Worm (Caenorhabditis elegans) whole organism, L3 larva: ENCODE results near the gene col-158.

Experiments
- R02D3.7 ChIP-seq: fragments of 150-350 bp; optimal IDR thresholded peaks from 2 replicates; lab custom pipeline; 2014; ENCODE audit warnings: missing biosample characterization, missing genetic modification characterization
- ZK546.5 ChIP-seq: sonication (generic microtip); optimal IDR thresholded peaks from 2 replicates; lab custom pipeline; 2017; ENCODE audit warnings: missing biosample characterization, missing genetic modification characterization
- aly-2 ChIP-seq: fragments of 150-350 bp; optimal IDR thresholded peaks from 2 replicates; lab custom pipeline; 2014; ENCODE audit warnings: missing biosample characterization, missing genetic modification characterization
- ama-1 ChIP-seq: fragments of 150-350 bp; optimal IDR thresholded peaks from 2 replicates; lab custom pipeline; 2018
- ceh-28 ChIP-seq: fragments of 150-350 bp; optimal IDR thresholded peaks from 2 replicates; lab custom pipeline; 2014; ENCODE audit warnings: missing biosample characterization, missing genetic modification reagents, missing genetic modification characterization
- ceh-82 ChIP-seq: fragments of 150-350 bp; optimal IDR thresholded peaks from 2 replicates; lab custom pipeline; 2014; ENCODE audit warnings: missing biosample characterization, missing genetic modification characterization
- ceh-9 ChIP-seq: sonication (generic microtip); optimal IDR thresholded peaks from 2 replicates; lab custom pipeline; 2018; ENCODE audit warnings: missing biosample characterization, missing genetic modification characterization
- egl-5 ChIP-seq: fragments of 150-350 bp; optimal IDR thresholded peaks from 2 replicates; lab custom pipeline; 2017; ENCODE audit warnings: missing biosample characterization, missing genetic modification reagents, missing genetic modification characterization, inconsistent platforms
- elt-2 ChIP-seq: sonication (generic microtip); optimal IDR thresholded peaks from 2 replicates; lab custom pipeline; 2016; ENCODE audit warnings: missing genetic modification reagents, mild to moderate bottlenecking, missing genetic modification characterization, missing compliant biosample characterization
- eor-1 ChIP-seq, 2 experiments: fragments of 150-350 bp; optimal IDR thresholded peaks; 2 replicates each; lab custom pipeline; 2014 to 2018; ENCODE audit warnings: missing biosample characterization in 2 of 2, missing genetic modification characterization in 2 of 2
- fkh-2 ChIP-seq: fragments of 150-350 bp; optimal IDR thresholded peaks from 2 replicates; lab custom pipeline; 2014; ENCODE audit warnings: missing biosample characterization, missing genetic modification reagents, missing genetic modification characterization
- jun-1 ChIP-seq: fragments of 150-350 bp; optimal IDR thresholded peaks from 2 replicates; lab custom pipeline; 2014; ENCODE audit warnings: missing biosample characterization, missing genetic modification reagents, missing genetic modification characterization
- lin-15B ChIP-seq: fragments of 150-350 bp; optimal IDR thresholded peaks from 2 replicates; lab custom pipeline; 2014; ENCODE audit warnings: missing biosample characterization, missing genetic modification characterization
- lin-39 ChIP-seq: fragments of 150-350 bp; optimal IDR thresholded peaks from 2 replicates; lab custom pipeline; 2018; ENCODE audit warnings: missing biosample characterization, missing genetic modification reagents, missing genetic modification characterization
- lsy-12 ChIP-seq: sonication (generic microtip); optimal IDR thresholded peaks from 2 replicates; lab custom pipeline; 2016; ENCODE audit warnings: mild to moderate bottlenecking, missing genetic modification characterization, missing compliant biosample characterization
- mdl-1 ChIP-seq: fragments of 150-350 bp; optimal IDR thresholded peaks from 2 replicates; lab custom pipeline; 2014; ENCODE audit warnings: missing biosample characterization, missing genetic modification characterization
- mml-1 ChIP-seq: fragments of 150-350 bp; sonication (generic microtip); optimal IDR thresholded peaks from 3 replicates; lab custom pipeline; 2014; ENCODE audit warnings: missing biosample characterization, missing genetic modification characterization
- nfya-1 ChIP-seq: sonication (generic microtip); optimal IDR thresholded peaks from 2 replicates; lab custom pipeline; 2017; ENCODE audit warnings: missing genetic modification characterization, mild to moderate bottlenecking, missing compliant biosample characterization, antibody characterized with exemption, moderate library complexity; ENCODE audit not compliant: insufficient read depth
- nhr-12 ChIP-seq: fragments of 150-350 bp; optimal IDR thresholded peaks from 2 replicates; lab custom pipeline; 2014; ENCODE audit warnings: missing biosample characterization, missing genetic modification characterization
- nhr-23 ChIP-seq: fragments of 150-350 bp; optimal IDR thresholded peaks from 2 replicates; lab custom pipeline; 2014; ENCODE audit warnings: missing biosample characterization, missing genetic modification reagents, missing genetic modification characterization
- nhr-237 ChIP-seq: fragments of 150-350 bp; optimal IDR thresholded peaks from 2 replicates; lab custom pipeline; 2014; ENCODE audit warnings: missing biosample characterization, missing genetic modification characterization
- nhr-25 ChIP-seq: sonication (generic microtip); optimal IDR thresholded peaks from 2 replicates; lab custom pipeline; 2017; ENCODE audit warnings: missing biosample characterization, missing genetic modification characterization
- nhr-28 ChIP-seq: fragments of 150-350 bp; optimal IDR thresholded peaks from 2 replicates; lab custom pipeline; 2014; ENCODE audit warnings: missing biosample characterization, missing genetic modification characterization
- nhr-43 ChIP-seq: sonication (generic microtip); optimal IDR thresholded peaks from 2 replicates; lab custom pipeline; 2016; ENCODE audit warnings: mild to moderate bottlenecking, missing genetic modification characterization, missing compliant biosample characterization; ENCODE audit not compliant: poor library complexity, severe bottlenecking
- nhr-67 ChIP-seq: fragments of 150-350 bp; optimal IDR thresholded peaks from 2 replicates; lab custom pipeline; 2014; ENCODE audit warnings: missing biosample characterization, missing genetic modification characterization
- nhr-76 ChIP-seq: fragments of 150-350 bp; sonication (generic microtip); optimal IDR thresholded peaks from 5 replicates; lab custom pipeline; 2014; ENCODE audit warnings: missing biosample characterization, missing genetic modification characterization
- nhr-77 ChIP-seq: fragments of 150-350 bp; optimal IDR thresholded peaks from 2 replicates; lab custom pipeline; 2014; ENCODE audit warnings: missing biosample characterization, missing genetic modification characterization
- pha-4 ChIP-seq: fragments of 150-350 bp; optimal IDR thresholded peaks from 2 replicates; lab custom pipeline; 2014; ENCODE audit warnings: missing biosample characterization, missing genetic modification reagents, missing genetic modification characterization
- pqm-1 ChIP-seq: fragments of 150-350 bp; optimal IDR thresholded peaks from 2 replicates; lab custom pipeline; 2017; ENCODE audit warnings: missing biosample characterization, missing genetic modification characterization, inconsistent platforms
- sea-2 ChIP-seq: fragments of 150-350 bp; sonication (generic microtip); optimal IDR thresholded peaks from 4 replicates; lab custom pipeline; 2014; ENCODE audit warnings: missing biosample characterization, missing genetic modification reagents, missing genetic modification characterization
- snpc-4 ChIP-seq: fragments of 150-350 bp; optimal IDR thresholded peaks from 2 replicates; lab custom pipeline; 2014; ENCODE audit warnings: missing biosample characterization, missing genetic modification characterization
- tbx-2 ChIP-seq: sonication (generic microtip); optimal IDR thresholded peaks from 2 replicates; lab custom pipeline; 2016; ENCODE audit warnings: mild to moderate bottlenecking, missing genetic modification characterization, missing compliant biosample characterization
- unc-62 ChIP-seq: fragments of 150-350 bp; sonication (generic microtip); optimal IDR thresholded peaks from 4 replicates; lab custom pipeline; 2014; ENCODE audit warnings: missing biosample characterization, missing genetic modification reagents, missing genetic modification characterization
- ztf-11 ChIP-seq: fragments of 150-350 bp; optimal IDR thresholded peaks from 2 replicates; lab custom pipeline; 2014; ENCODE audit warnings: missing biosample characterization, missing genetic modification characterization

col-158 gene

ce11 chrV:11817263-11817726, 12.1 kb upstream of the col-158 start:
- TF ChIP-seq sea-2 (no peak), eor-1 (tag; optimal IDR thresholded peaks at IDR 0.05; lab: Kevin White, UChicago) (no peak), snpc-4 (tag; lab: Kevin White, UChicago) (no peak), R02D3.7 (tag; lab: Kevin White, UChicago) (no peak), ztf-11 (no peak), nhr-77 (tag; lab: Kevin White, UChicago) (no peak), nhr-237 (no peak), mdl-1 (no peak)

- TF ChIP-seq ZK546.5 (tag; lab: Kevin White, UChicago), result no peak
- no peak for TF ChIP-seq nhr-12 (tag; lab: Kevin White, UChicago)
- TF ChIP-seq eor-1 (tag; optimal IDR thresholded peaks at IDR 0.05; lab: Kevin White, UChicago), result no peak
- TF ChIP-seq ceh-82 (tag; lab: Kevin White, UChicago), result no peak
- TF ChIP-seq mml-1 (tag; lab: Kevin White, UChicago), result no peak
- TF ChIP-seq nhr-43 (tag; lab: Kevin White, UChicago), result no peak
- no peak for TF ChIP-seq nhr-28 (tag; lab: Kevin White, UChicago)
Measured at ce11 chrV:11818064-11818463, 11.3 kb upstream of the col-158 start.

- TF ChIP-seq ama-1 (lab: Kevin White, UChicago) (peak; percentile 55), elt-2 (tag; lab: Kevin White, UChicago) (no peak)
Measured at ce11 chrV:11818786-11819185, 10.6 kb upstream of the col-158 start.

ce11 chrV:11819451-11819850, 9.9 kb upstream of the col-158 start:
- TF ChIP-seq ama-1 (lab: Kevin White, UChicago), result peak; percentile 42
- no peak for TF ChIP-seq nhr-25 (tag; lab: Kevin White, UChicago)

- TF ChIP-seq eor-1 (tag; optimal IDR thresholded peaks at IDR 0.05; lab: Kevin White, UChicago) (no peak), pqm-1 (tag; lab: Kevin White, UChicago) (peak; percentile 50), ama-1 (lab: Kevin White, UChicago) (peak; percentile 89), aly-2 (tag; lab: Kevin White, UChicago) (no peak), nhr-43 (tag; lab: Kevin White, UChicago) (peak; percentile 34), mml-1 (tag; lab: Kevin White, UChicago) (no peak), elt-2 (tag; lab: Kevin White, UChicago) (peak; percentile 62)
Measured at ce11 chrV:11820551-11820950, 8.8 kb upstream of the col-158 start.

DNA sequence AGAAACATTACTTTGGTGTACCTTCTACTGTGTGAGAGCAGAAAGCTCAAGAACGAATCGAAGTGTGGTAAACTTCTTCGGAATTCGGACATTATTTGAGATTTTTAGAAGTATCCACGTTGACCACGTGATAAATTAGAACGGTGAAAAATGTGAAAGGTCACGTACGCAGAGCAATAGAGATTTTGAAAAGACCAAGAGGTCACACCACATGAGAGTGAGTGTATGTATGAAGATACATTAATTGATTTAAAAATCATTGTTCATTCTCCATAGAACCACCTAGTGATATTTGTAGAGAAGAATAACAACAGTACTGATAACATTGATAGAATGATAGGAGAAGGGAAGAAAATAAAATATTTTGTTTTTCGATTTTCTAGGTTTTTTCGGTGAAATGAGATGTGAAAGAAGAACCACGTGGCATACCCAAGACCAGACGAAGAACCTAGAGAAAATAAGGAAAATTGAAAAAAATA, 6.9 kb upstream of the col-158 start, which contains the start of gene pyc-1:
pyc-1 (minus strand) TSS at position 69 of the 479 bp plus-strand sequence.
- no peak for TF ChIP-seq snpc-4 (tag; lab: Kevin White, UChicago)
- TF ChIP-seq tbx-2 (tag; lab: Kevin White, UChicago), result no peak
- no peak for TF ChIP-seq ceh-9 (tag; lab: Kevin White, UChicago)
- TF ChIP-seq lin-39 (tag; lab: Kevin White, UChicago), result peak; percentile 15
- no peak for TF ChIP-seq nhr-67 (tag; lab: Kevin White, UChicago)
- TF ChIP-seq nhr-23 (tag; lab: Kevin White, UChicago), result no peak
- no peak for TF ChIP-seq lin-15B (tag; lab: Kevin White, UChicago)
- TF ChIP-seq egl-5 (tag; lab: Kevin White, UChicago), result no peak
- TF ChIP-seq R02D3.7 (tag; lab: Kevin White, UChicago), result no peak
- TF ChIP-seq ceh-28, result peak; percentile 7
- TF ChIP-seq nfya-1, result peak; percentile 30
- TF ChIP-seq ama-1 (lab: Kevin White, UChicago), result peak; percentile 59
- TF ChIP-seq elt-2 (tag; lab: Kevin White, UChicago), result peak; percentile 71
- TF ChIP-seq pha-4 (tag; lab: Kevin White, UChicago), result peak; percentile 77
- no peak for TF ChIP-seq nhr-76
- peak; percentile 74 for TF ChIP-seq pqm-1 (tag; lab: Kevin White, UChicago)
- TF ChIP-seq fkh-2 (tag; lab: Kevin White, UChicago), result no peak
- no peak for TF ChIP-seq ceh-82 (tag; lab: Kevin White, UChicago)
- peak; percentile 56 for TF ChIP-seq jun-1 (tag; lab: Kevin White, UChicago)
- no peak for TF ChIP-seq aly-2 (tag; lab: Kevin White, UChicago)
- no peak for TF ChIP-seq unc-62 (GFP tag; lab: Kevin White, UChicago)
- TF ChIP-seq lsy-12 (tag; lab: Kevin White, UChicago), result peak; percentile 19
- TF ChIP-seq, all 47 proteins: peak for 9
